Worm (Caenorhabditis elegans): ENCODE measurements around the gene lys-3.

DNA sequence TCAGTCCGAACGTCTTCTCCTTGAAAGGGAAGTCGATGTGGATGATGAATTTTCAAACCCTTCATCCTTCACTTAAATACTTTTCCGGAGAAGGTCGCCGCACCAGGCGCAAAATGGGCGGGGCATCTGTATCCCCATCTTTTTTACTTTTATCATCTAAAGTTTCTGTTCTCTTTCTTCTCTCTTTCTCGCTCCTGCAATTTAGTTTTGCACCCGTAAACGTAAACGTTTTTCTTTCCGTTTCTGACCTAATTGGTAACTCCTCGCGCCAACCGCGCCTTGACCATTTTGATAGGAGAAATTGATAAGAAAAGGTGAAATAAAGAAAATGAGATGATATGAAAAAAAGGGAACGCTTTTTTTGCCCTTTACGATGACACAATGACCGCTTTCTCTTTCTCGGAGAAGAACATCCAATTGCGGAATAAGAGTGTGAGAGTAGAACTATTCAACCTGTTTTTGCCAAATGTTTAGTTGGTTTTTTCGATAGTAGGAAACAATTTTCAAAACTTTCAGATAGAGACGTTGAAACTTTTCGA lies 9.5 kb upstream of the lys-3 start, which contains the start of gene col-149:
- TF ChIP-seq R02D3.7 (tag; optimal IDR thresholded peaks at IDR 0.05) (no peak), unc-62 (GFP tag; optimal IDR thresholded peaks at IDR 0.05) (no peak), nhr-237 (tag; optimal IDR thresholded peaks at IDR 0.05) (no peak), elt-1 (tag; optimal IDR thresholded peaks at IDR 0.05) (no peak)

All from whole organism, L2 larva.